Fruit fly (Drosophila melanogaster) whole organism, wandering third instar larva: ENCODE data around the gene Taf7.

Experiments used
- N ChIP-seq: fragments of >200 bp; optimal IDR thresholded peaks from 2 replicates; lab custom pipeline; 2018; ENCODE audit warnings: missing biosample characterization, missing external identifiers, missing genetic modification characterization
- OdsH ChIP-seq: fragments of 200-800 bp; sonication (Bioruptor generic); optimal IDR thresholded peaks from 2 replicates; lab custom pipeline; 2016; ENCODE audit warnings: missing biosample characterization, mild to moderate bottlenecking, missing genetic modification characterization
- ey ChIP-seq: fragments of 200-800 bp; sonication (Bioruptor generic); optimal IDR thresholded peaks from 2 replicates; lab custom pipeline; 2016; ENCODE audit warnings: missing biosample characterization, missing genetic modification characterization
- fru ChIP-seq: fragments of 200-800 bp; sonication (Bioruptor generic); optimal IDR thresholded peaks from 3 replicates; lab custom pipeline; 2016; ENCODE audit warnings: missing biosample characterization, mild to moderate bottlenecking, missing genetic modification characterization
- h ChIP-seq: fragments of 200-800 bp; sonication (Bioruptor generic); optimal IDR thresholded peaks from 3 replicates; lab custom pipeline; 2016; ENCODE audit warnings: missing biosample characterization, mild to moderate bottlenecking, missing genetic modification characterization
- pan ChIP-seq: fragments of >200 bp; optimal IDR thresholded peaks from 2 replicates; lab custom pipeline; 2017
- psq ChIP-seq: fragments of 200-800 bp; sonication (Bioruptor generic); optimal IDR thresholded peaks from 3 replicates; lab custom pipeline; 2017; ENCODE audit warnings: missing biosample characterization, mild to moderate bottlenecking, missing genetic modification characterization, moderate library complexity
- rgr ChIP-seq: fragments of 200-800 bp; sonication (Bioruptor generic); optimal IDR thresholded peaks from 3 replicates; lab custom pipeline; 2016; ENCODE audit warnings: missing biosample characterization, mild to moderate bottlenecking, missing genetic modification characterization
- tai ChIP-seq: sonication (Bioruptor generic); optimal IDR thresholded peaks from 2 replicates; lab custom pipeline; 2016; ENCODE audit warnings: missing biosample characterization, missing genetic modification characterization
- usp ChIP-seq: fragments of >200 bp; optimal IDR thresholded peaks from 2 replicates; lab custom pipeline; 2017; ENCODE audit warnings: missing biosample characterization, missing genetic modification characterization

- TF ChIP-seq N (GFP tag; lab: Kevin White, UChicago) (no peak), rgr (GFP tag; lab: Kevin White, UChicago) (no peak), tai (GFP tag; lab: Kevin White, UChicago) (no peak), h (GFP tag; lab: Kevin White, UChicago) (no peak), ey (GFP tag; lab: Kevin White, UChicago) (no peak), usp (GFP tag; lab: Kevin White, UChicago) (no peak), psq (GFP tag; lab: Kevin White, UChicago) (no peak), pan (lab: Kevin White, UChicago) (no peak), OdsH (no peak), fru (GFP tag; lab: Kevin White, UChicago) (no peak)
These were observed 49.9 kb downstream of the Taf7 start for dm6 chr3R:7957008-7957407.
